Worm (Caenorhabditis elegans): Measurements from ENCODE around the gene C01G12.7.

ce11 chrII:14591699-14592098 lies at the start of gene C01G12.7:
- TF ChIP-seq nhr-11 (tag; optimal IDR thresholded peaks at IDR 0.05) = no peak
- TF ChIP-seq tbx-2 (tag; optimal IDR thresholded peaks at IDR 0.05) = no peak
- TF ChIP-seq pax-1 (tag; optimal IDR thresholded peaks at IDR 0.05) = no peak
- TF ChIP-seq nfya-1 (tag; optimal IDR thresholded peaks at IDR 0.05) = no peak
- no peak for TF ChIP-seq hlh-6 (tag; optimal IDR thresholded peaks at IDR 0.05)
- no peak for TF ChIP-seq pha-4 (tag; optimal IDR thresholded peaks at IDR 0.05)
- no peak for TF ChIP-seq unc-86 (tag; optimal IDR thresholded peaks at IDR 0.05)
- TF ChIP-seq ceh-34 (tag; optimal IDR thresholded peaks at IDR 0.05) = no peak
- TF ChIP-seq ceh-9 (tag; optimal IDR thresholded peaks at IDR 0.05) = no peak
- no peak for TF ChIP-seq ama-1 (optimal IDR thresholded peaks at IDR 0.05)
- TF ChIP-seq dmd-4 (tag; optimal IDR thresholded peaks at IDR 0.05; ENCODE audit: borderline replicate concordance) = no peak
